Worm (Caenorhabditis elegans) whole organism, L1 larva: ENCODE results near the gene Y47D7A.19.
A peak's percentile ranks its signal among the peaks of the same experiment; 100 is the strongest.

Source experiments
- C04F5.9 ChIP-seq: sonication (generic microtip); optimal IDR thresholded peaks from 2 replicates; lab custom pipeline; 2016; ENCODE audit warnings: missing genetic modification characterization, missing compliant biosample characterization
- F16B12.6 ChIP-seq: fragments of 150-350 bp; optimal IDR thresholded peaks from 2 replicates; lab custom pipeline; 2014; ENCODE audit warnings: missing biosample characterization, missing genetic modification characterization
- Y116A8C.19 ChIP-seq: sonication (generic microtip); optimal IDR thresholded peaks from 2 replicates; lab custom pipeline; 2016; ENCODE audit warnings: missing compliant biosample characterization, missing genetic modification characterization, borderline replicate concordance
- aha-1 ChIP-seq: fragments of 150-350 bp; optimal IDR thresholded peaks from 2 replicates; lab custom pipeline; 2014; ENCODE audit warnings: missing biosample characterization, missing genetic modification characterization
- ama-1 ChIP-seq: fragments of 150-350 bp; optimal IDR thresholded peaks from 2 replicates; lab custom pipeline; 2014
- blmp-1 ChIP-seq: fragments of 150-350 bp; optimal IDR thresholded peaks from 2 replicates; lab custom pipeline; 2014; ENCODE audit warnings: missing biosample characterization, missing genetic modification characterization
- ceh-8 ChIP-seq: fragments of 200-800 bp; sonication (Bioruptor generic); optimal IDR thresholded peaks from 2 replicates; lab custom pipeline; 2018; ENCODE audit warnings: mild to moderate bottlenecking, missing genetic modification characterization, moderate library complexity, missing compliant biosample characterization
- dsc-1 ChIP-seq: sonication (generic microtip); optimal IDR thresholded peaks from 2 replicates; lab custom pipeline; 2016; ENCODE audit warnings: mild to moderate bottlenecking, missing genetic modification characterization, missing compliant biosample characterization
- efl-1 ChIP-seq, 4 experiments: fragments of 150-350 bp; optimal IDR thresholded peaks in 3 of 4; peaks in 1 of 4; 1 replicate in 1 of 4; 2 replicates in 3 of 4; lab custom pipeline; 2014; ENCODE audit warnings: missing biosample characterization in 2 of 4, missing genetic modification characterization in 2 of 4, missing genetic modification reagents in 2 of 4
- efl-3 ChIP-seq: fragments of 200-800 bp; sonication (Bioruptor generic); optimal IDR thresholded peaks from 2 replicates; lab custom pipeline; 2018; ENCODE audit warnings: mild to moderate bottlenecking, missing genetic modification characterization, missing compliant biosample characterization
- egl-13 ChIP-seq: sonication (generic microtip); optimal IDR thresholded peaks from 2 replicates; lab custom pipeline; 2016; ENCODE audit warnings: missing genotype, missing genetic modification reagents, missing genetic modification characterization, missing compliant biosample characterization
- elt-2 ChIP-seq: sonication (generic microtip); optimal IDR thresholded peaks from 2 replicates; lab custom pipeline; 2016; ENCODE audit warnings: missing genetic modification characterization, mild to moderate bottlenecking, inconsistent platforms, missing compliant biosample characterization, missing genetic modification reagents
- elt-3 ChIP-seq, 6 experiments: fragments of 150-350 bp in 1 of 6; sonication (generic microtip); optimal IDR thresholded peaks; 2 replicates each; lab custom pipeline; 2017 to 2018; ENCODE audit warnings: missing biosample characterization in 6 of 6, missing genetic modification characterization in 6 of 6, inconsistent platforms in 1 of 6
- ets-5 ChIP-seq: fragments of 200-800 bp; sonication (Bioruptor generic); IDR thresholded peaks from 2 replicates; pipeline ENCODE4 v1.3.6; 2022; ENCODE audit warnings: missing genetic modification characterization, missing compliant biosample characterization
- fkh-10 ChIP-seq: sonication (generic microtip); optimal IDR thresholded peaks from 2 replicates; lab custom pipeline; 2017; ENCODE audit warnings: missing biosample characterization, missing genetic modification reagents, missing genetic modification characterization
- fkh-8 ChIP-seq: sonication (generic microtip); optimal IDR thresholded peaks from 2 replicates; lab custom pipeline; 2016; ENCODE audit warnings: mild to moderate bottlenecking, missing genetic modification characterization, missing compliant biosample characterization
- fos-1 ChIP-seq: fragments of 150-350 bp; optimal IDR thresholded peaks from 2 replicates; lab custom pipeline; 2014; ENCODE audit warnings: missing biosample characterization, missing genetic modification characterization
- hpl-2 ChIP-seq: fragments of 150-350 bp; optimal IDR thresholded peaks from 2 replicates; lab custom pipeline; 2014; ENCODE audit warnings: missing biosample characterization, missing genetic modification reagents, missing genetic modification characterization
- irx-1 ChIP-seq: sonication (generic microtip); optimal IDR thresholded peaks from 2 replicates; lab custom pipeline; 2016; ENCODE audit warnings: missing genetic modification characterization, missing compliant biosample characterization
- isw-1 ChIP-seq: fragments of 200-800 bp; sonication (Bioruptor generic); IDR thresholded peaks from 2 replicates; pipeline ENCODE4 v1.3.6; 2022; ENCODE audit warnings: missing genetic modification characterization, missing compliant biosample characterization
- jun-1 ChIP-seq: fragments of 150-350 bp; optimal IDR thresholded peaks from 2 replicates; lab custom pipeline; 2014; ENCODE audit warnings: missing biosample characterization, missing genetic modification reagents, missing genetic modification characterization
- lin-15B ChIP-seq: fragments of 150-350 bp; sonication (generic microtip); optimal IDR thresholded peaks from 3 replicates; lab custom pipeline; 2014; ENCODE audit warnings: missing biosample characterization, missing genetic modification characterization
- lin-35 ChIP-seq, 2 experiments: fragments of 150-350 bp; optimal IDR thresholded peaks; 2 replicates each; lab custom pipeline; 2014; ENCODE audit warnings: missing biosample characterization in 2 of 2, missing genetic modification characterization in 2 of 2, missing genetic modification reagents in 2 of 2
- mep-1 ChIP-seq: fragments of 150-350 bp; optimal IDR thresholded peaks from 2 replicates; lab custom pipeline; 2014; ENCODE audit warnings: missing biosample characterization, missing genetic modification characterization
- nhr-12 ChIP-seq: sonication (generic microtip); optimal IDR thresholded peaks from 2 replicates; lab custom pipeline; 2017; ENCODE audit warnings: missing biosample characterization, missing genetic modification characterization
- nhr-19 ChIP-seq: fragments of 200-800 bp; sonication (Bioruptor generic); conservative IDR thresholded peaks from 2 replicates; pipeline ENCODE4 v1.3.6; 2022; ENCODE audit warnings: missing genetic modification characterization, missing compliant biosample characterization
- nhr-20 ChIP-seq: sonication (generic microtip); optimal IDR thresholded peaks from 2 replicates; lab custom pipeline; 2016; ENCODE audit warnings: mild to moderate bottlenecking, missing genetic modification characterization, missing compliant biosample characterization
- nhr-90 ChIP-seq: sonication (generic microtip); optimal IDR thresholded peaks from 2 replicates; lab custom pipeline; 2016; ENCODE audit warnings: mild to moderate bottlenecking, missing genetic modification characterization, missing compliant biosample characterization; ENCODE audit not compliant: poor library complexity
- pax-3 ChIP-seq: fragments of 200-800 bp; sonication (Bioruptor generic); optimal IDR thresholded peaks from 2 replicates; lab custom pipeline; 2018; ENCODE audit warnings: mild to moderate bottlenecking, missing genetic modification characterization, moderate library complexity, missing compliant biosample characterization
- snpc-4 ChIP-seq: fragments of 150-350 bp; optimal IDR thresholded peaks from 2 replicates; lab custom pipeline; 2014; ENCODE audit warnings: missing biosample characterization, missing genetic modification characterization
- sptf-1 ChIP-seq: fragments of 150-350 bp; optimal IDR thresholded peaks from 2 replicates; lab custom pipeline; 2014; ENCODE audit warnings: missing biosample characterization, missing genetic modification characterization
- swsn-7 ChIP-seq: sonication (generic microtip); optimal IDR thresholded peaks from 2 replicates; lab custom pipeline; 2016; ENCODE audit warnings: missing genetic modification characterization, missing compliant biosample characterization
- tbx-2 ChIP-seq: sonication (generic microtip); optimal IDR thresholded peaks from 2 replicates; lab custom pipeline; 2016; ENCODE audit warnings: missing genetic modification characterization, missing compliant biosample characterization
- unc-86 ChIP-seq: sonication (generic microtip); optimal IDR thresholded peaks from 2 replicates; lab custom pipeline; 2016; ENCODE audit warnings: missing genetic modification characterization, missing compliant biosample characterization
- unc-98 ChIP-seq: fragments of 200-800 bp; sonication (Bioruptor generic); IDR thresholded peaks from 2 replicates; pipeline ENCODE4 v1.3.6; 2022; ENCODE audit warnings: missing genetic modification characterization, missing compliant biosample characterization
- xbp-1 ChIP-seq: sonication (generic microtip); optimal IDR thresholded peaks from 2 replicates; lab custom pipeline; 2016; ENCODE audit warnings: missing genetic modification characterization, missing compliant biosample characterization
- zip-4 ChIP-seq: fragments of 200-800 bp; sonication (Bioruptor generic); optimal IDR thresholded peaks from 2 replicates; lab custom pipeline; 2018; ENCODE audit warnings: mild to moderate bottlenecking, missing genetic modification characterization, moderate library complexity, missing compliant biosample characterization
- ztf-11 ChIP-seq, 2 experiments: sonication (generic microtip); optimal IDR thresholded peaks; 2 replicates each; lab custom pipeline; 2016 to 2017; ENCODE audit warnings: missing genetic modification characterization in 2 of 2, missing biosample characterization in 1 of 2, missing compliant biosample characterization in 1 of 2

The Y47D7A.19 gene

ce11 chrV:4432783-4433237 lies 8.7 kb downstream of the Y47D7A.19 start, which contains the start of gene Y47D7A.15:
Gene Y47D7A.15 (minus strand): TSS chrV:4433187.
- TF ChIP-seq Y116A8C.19 (no peak), ets-5 (GFP tag; lab: Robert Waterston, UW) (no peak), aha-1 (no peak), mep-1 (tag; lab: Kevin White, UChicago) (no peak), ceh-8 (peak; percentile 62), swsn-7 (tag; lab: Kevin White, UChicago) (no peak), efl-3 (no peak)

DNA sequence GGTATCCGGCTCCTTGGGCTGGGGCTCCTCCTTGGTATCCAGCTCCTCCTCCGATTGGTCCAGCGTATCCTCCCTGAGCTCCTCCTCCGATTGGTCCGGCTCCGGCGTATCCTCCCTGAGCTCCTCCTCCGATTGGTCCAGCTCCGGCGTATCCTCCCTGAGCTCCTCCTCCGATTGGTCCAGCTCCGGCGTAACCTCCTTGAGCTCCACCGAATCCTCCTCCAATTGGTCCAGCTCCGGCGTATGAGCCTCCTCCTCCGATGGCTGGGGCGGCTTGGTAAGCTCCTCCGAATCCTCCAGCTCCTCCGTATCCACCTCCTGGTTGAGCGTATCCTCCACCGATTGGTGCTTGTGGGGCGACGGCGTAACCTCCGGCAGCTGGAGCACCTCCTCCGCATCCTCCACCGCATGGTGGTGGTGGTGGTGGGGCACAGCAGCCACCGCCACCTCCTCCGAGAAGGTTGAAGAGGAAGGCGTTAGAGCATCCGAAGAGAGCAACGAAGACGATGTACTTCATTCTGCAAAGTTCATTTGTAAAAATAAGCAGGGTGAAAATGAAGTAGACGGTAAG lies 11.3 kb downstream of the Y47D7A.19 start, which contains the start of gene Y47D7A.13:
Gene Y47D7A.13 (minus strand): TSS at position 517 of the 571 bp plus-strand sequence.
- no peak for TF ChIP-seq nhr-19
- TF ChIP-seq elt-3 (tag; optimal IDR thresholded peaks at IDR 0.05; lab: Kevin White, UChicago), result no peak
- no peak for TF ChIP-seq lin-35 (GFP tag; optimal IDR thresholded peaks at IDR 0.05; lab: Kevin White, UChicago)
- no peak for TF ChIP-seq fos-1 (tag; lab: Kevin White, UChicago)
- peak; percentile 52 for TF ChIP-seq ceh-8
- no peak for TF ChIP-seq snpc-4 (tag; lab: Kevin White, UChicago)

- TF ChIP-seq elt-3 (tag; optimal IDR thresholded peaks at IDR 0.05; lab: Kevin White, UChicago) (no peak), blmp-1 (tag; lab: Kevin White, UChicago) (peak; percentile 59)
- TF ChIP-seq, all 84 proteins: peak for 1
Observed at ce11 chrV:4437215-4437614, 13.1 kb downstream of the Y47D7A.19 start.

DNA sequence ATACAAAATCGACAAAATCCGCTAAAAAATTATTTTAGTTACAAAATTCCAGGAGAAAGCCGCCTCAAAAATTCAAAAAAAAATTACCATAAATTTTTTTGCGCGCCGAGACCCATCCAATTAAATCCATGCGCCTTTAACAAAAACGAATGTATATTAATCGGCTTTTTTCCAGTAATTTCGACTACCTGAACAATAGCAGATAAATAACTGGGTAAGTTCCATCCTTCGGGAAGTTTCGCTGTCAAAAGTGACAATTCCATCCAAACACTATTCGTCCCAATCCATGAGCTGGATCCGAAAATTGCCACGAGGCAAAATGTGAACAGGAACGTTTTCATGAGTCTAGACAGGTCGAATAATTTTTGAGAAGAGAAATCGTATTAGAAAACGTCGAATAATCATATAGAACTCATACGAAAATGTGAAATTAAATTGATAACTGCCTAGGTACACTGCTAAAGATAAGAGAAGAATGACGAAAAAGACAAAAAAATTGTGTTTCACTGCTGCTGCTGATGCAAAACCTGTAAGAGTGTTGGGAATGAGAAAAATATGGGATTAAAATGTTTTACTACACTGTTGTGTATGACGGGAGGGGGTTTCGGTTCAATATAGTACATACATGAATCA lies 18.7 kb downstream of the Y47D7A.19 start, which contains the start of gene rft-1:
Gene rft-1 (minus strand): TSS at position 475 of the 633 bp plus-strand sequence.
- peak; percentile 23 for TF ChIP-seq nhr-20 (tag; lab: Kevin White, UChicago)
- no peak for TF ChIP-seq efl-1 (optimal IDR thresholded peaks at IDR 0.05; lab: Kevin White, UChicago)
- peak in 1 of 2 experiments; percentile 88 for TF ChIP-seq efl-1 (GFP tag; optimal IDR thresholded peaks at IDR 0.05 in 1 of 2; lab: Kevin White, UChicago)
- no peak for TF ChIP-seq hpl-2 (GFP tag; lab: Kevin White, UChicago)
- TF ChIP-seq egl-13 (tag; lab: Kevin White, UChicago), result no peak
- peak in 1 of 2 experiments; percentile 21 for TF ChIP-seq lin-35 (GFP tag; optimal IDR thresholded peaks at IDR 0.05; lab: Kevin White, UChicago)
- no peak for TF ChIP-seq swsn-7 (tag; lab: Kevin White, UChicago)

DNA sequence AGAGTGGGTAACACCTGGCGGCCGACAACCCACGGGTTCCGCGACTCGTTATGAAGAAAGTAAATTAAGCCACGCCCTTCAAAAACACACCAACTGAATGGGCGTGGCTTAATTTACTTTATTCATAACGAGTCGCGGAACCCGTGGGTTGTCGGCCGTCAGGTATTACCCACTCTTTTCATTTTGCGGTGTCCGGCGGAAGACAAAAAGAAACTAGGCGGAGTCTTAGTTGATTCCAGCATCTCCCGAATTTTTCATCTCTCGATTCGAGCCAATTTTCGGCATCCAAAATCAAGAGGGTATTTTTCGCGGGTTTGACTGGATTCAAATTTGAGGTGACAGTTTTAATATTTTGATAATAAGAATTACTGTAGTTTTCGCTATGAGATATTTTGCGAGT lies 23.5 kb downstream of the Y47D7A.19 start:
- TF ChIP-seq Y116A8C.19 (no peak), unc-98 (GFP tag; lab: Robert Waterston, UW) (no peak), fos-1 (tag; lab: Kevin White, UChicago) (no peak), xbp-1 (no peak)

ce11 chrV:4450523-4451089 lies 26.5 kb downstream of the Y47D7A.19 start, which contains the start of gene rft-2:
Gene rft-2 (minus strand): TSS chrV:4450563.
- no peak for TF ChIP-seq nhr-12 (tag; lab: Kevin White, UChicago)
- TF ChIP-seq C04F5.9 (tag; lab: Kevin White, UChicago), result peak; percentile 23
- TF ChIP-seq fos-1 (tag; lab: Kevin White, UChicago), result peak; percentile 16
- TF ChIP-seq ama-1 (lab: Kevin White, UChicago), result no peak
- TF ChIP-seq egl-13 (tag; lab: Kevin White, UChicago), result peak; percentile 24
- peak; percentile 56 for TF ChIP-seq elt-2
- TF ChIP-seq ets-5 (GFP tag; lab: Robert Waterston, UW), result no peak
- no peak for TF ChIP-seq zip-4 (GFP tag; lab: Kevin White, UChicago)
- TF ChIP-seq fkh-10 (GFP tag; lab: Kevin White, UChicago), result peak; percentile 25
- peak; percentile 45 for TF ChIP-seq isw-1 (GFP tag; lab: Robert Waterston, UW)
- TF ChIP-seq nhr-90, result peak; percentile 58
- TF ChIP-seq pax-3, result no peak
- peak; percentile 67 for TF ChIP-seq dsc-1
- TF ChIP-seq F16B12.6 (tag; lab: Kevin White, UChicago), result peak; percentile 36
- peak; percentile 16 for TF ChIP-seq jun-1 (tag; lab: Kevin White, UChicago)
- peak; percentile 62 for TF ChIP-seq mep-1 (tag; lab: Kevin White, UChicago)
- peak; percentile 1 for TF ChIP-seq lin-15B (tag; lab: Kevin White, UChicago)
- no peak for TF ChIP-seq Y116A8C.19
- TF ChIP-seq unc-86 (tag; lab: Kevin White, UChicago), result peak; percentile 46
- TF ChIP-seq irx-1, result peak; percentile 58
- peak; percentile 60 for TF ChIP-seq swsn-7 (tag; lab: Kevin White, UChicago)
- peak; percentile 50 for TF ChIP-seq tbx-2 (tag; lab: Kevin White, UChicago)
- TF ChIP-seq sptf-1 (tag; lab: Kevin White, UChicago), result no peak
- TF ChIP-seq ztf-11 (tag; optimal IDR thresholded peaks at IDR 0.05; lab: Kevin White, UChicago), result no peak
- TF ChIP-seq fkh-8, result peak; percentile 53
